Fruit fly (Drosophila melanogaster) whole organism, wandering third instar larva: ENCODE results near the gene Pex10.

Experiments
- Rel ChIP-seq, 2 experiments: fragments of 200-800 bp; sonication (Bioruptor generic) in 1 of 2; optimal IDR thresholded peaks; 2 replicates in 1 of 2; 3 replicates in 1 of 2; lab custom pipeline; 2016 to 2019; ENCODE audit warnings: mild to moderate bottlenecking in 2 of 2, missing biosample characterization in 2 of 2, missing genetic modification characterization in 2 of 2, moderate library complexity in 1 of 2
- fru ChIP-seq: fragments of 200-800 bp; sonication (Bioruptor generic); optimal IDR thresholded peaks from 3 replicates; lab custom pipeline; 2016; ENCODE audit warnings: missing biosample characterization, mild to moderate bottlenecking, missing genetic modification characterization
- pan ChIP-seq: fragments of >200 bp; optimal IDR thresholded peaks from 2 replicates; lab custom pipeline; 2017

- TF ChIP-seq fru (GFP tag; lab: Kevin White, UChicago) = peak; percentile 80
- no peak for TF ChIP-seq pan
- TF ChIP-seq Rel (GFP tag; optimal IDR thresholded peaks at IDR 0.05; lab: Kevin White, UChicago) = peak; percentile 61
- TF ChIP-seq Rel (tag; optimal IDR thresholded peaks at IDR 0.05; lab: Kevin White, UChicago) = peak; percentile 66
Measured at dm6 chr3L:1558178-1558788, at the start of gene Pex10, which contains the start of gene CG12099.
